Worm (Caenorhabditis elegans) whole organism, L4 larva: ENCODE results near the gene Y39A1A.27.

Experiments
- F49E8.2 ChIP-seq: sonication (generic microtip); optimal IDR thresholded peaks from 2 replicates; lab custom pipeline; 2016; ENCODE audit warnings: missing compliant biosample characterization, mild to moderate bottlenecking, missing genetic modification characterization, borderline replicate concordance
- aly-2 ChIP-seq: sonication (generic microtip); optimal IDR thresholded peaks from 2 replicates; lab custom pipeline; 2018; ENCODE audit warnings: missing biosample characterization, missing genetic modification characterization
- daf-16 ChIP-seq, 3 experiments: sonication (generic microtip); optimal IDR thresholded peaks; 2 replicates each; lab custom pipeline; 2016 to 2017; ENCODE audit warnings: missing genetic modification characterization in 3 of 3, missing genetic modification reagents in 3 of 3, mild to moderate bottlenecking in 2 of 3, missing compliant biosample characterization in 2 of 3, missing biosample characterization in 1 of 3, moderate library complexity in 1 of 3
- dmd-6 ChIP-seq: fragments of 200-800 bp; sonication (Bioruptor generic); IDR thresholded peaks from 2 replicates; pipeline ENCODE4 v1.3.6; 2022; ENCODE audit warnings: missing genetic modification reagents, missing genetic modification characterization, missing compliant biosample characterization
- fkh-10 ChIP-seq: fragments of 150-350 bp; optimal IDR thresholded peaks from 2 replicates; lab custom pipeline; 2014; ENCODE audit warnings: missing biosample characterization, missing genetic modification reagents, missing genetic modification characterization
- lsy-2 ChIP-seq, 2 experiments: fragments of 150-350 bp in 1 of 2; sonication (generic microtip) in 1 of 2; optimal IDR thresholded peaks; 2 replicates each; lab custom pipeline; 2014 to 2017; ENCODE audit warnings: missing biosample characterization in 2 of 2, missing genetic modification characterization in 2 of 2
- nhr-28 ChIP-seq: fragments of 150-350 bp; optimal IDR thresholded peaks from 2 replicates; lab custom pipeline; 2014; ENCODE audit warnings: missing biosample characterization, missing genetic modification characterization
- nhr-77 ChIP-seq: fragments of 150-350 bp; optimal IDR thresholded peaks from 2 replicates; lab custom pipeline; 2014; ENCODE audit warnings: missing biosample characterization, missing genetic modification characterization
- pqm-1 ChIP-seq: sonication (generic microtip); optimal IDR thresholded peaks from 2 replicates; lab custom pipeline; 2017; ENCODE audit warnings: missing biosample characterization, missing genetic modification characterization
- skn-1 ChIP-seq: fragments of 150-350 bp; optimal IDR thresholded peaks from 2 replicates; lab custom pipeline; 2014; ENCODE audit warnings: missing biosample characterization, missing genetic modification characterization
- unc-62 ChIP-seq, 3 experiments: fragments of 150-350 bp in 1 of 3; sonication (generic microtip); optimal IDR thresholded peaks in 2 of 3; peaks in 1 of 3; 1 replicate in 1 of 3; 2 replicates in 2 of 3; lab custom pipeline; 2014 to 2017; ENCODE audit warnings: missing biosample characterization in 3 of 3, missing genetic modification characterization in 3 of 3, missing genetic modification reagents in 3 of 3, missing genotype in 1 of 3
- ztf-11 ChIP-seq: fragments of 150-350 bp; optimal IDR thresholded peaks from 2 replicates; lab custom pipeline; 2014; ENCODE audit warnings: missing biosample characterization, missing genetic modification characterization

ce11 chrIII:10678971-10679370, 40.2 kb downstream of the Y39A1A.27 start, which contains the start of gene Y39A1A.16:
- TF ChIP-seq unc-62 (GFP tag; optimal IDR thresholded peaks at IDR 0.05 in 1 of 2; lab: Kevin White, UChicago), result no peak
- TF ChIP-seq unc-62 (tag; optimal IDR thresholded peaks at IDR 0.05; lab: Kevin White, UChicago), result no peak
- TF ChIP-seq lsy-2 (tag; optimal IDR thresholded peaks at IDR 0.05; lab: Kevin White, UChicago), result no peak
- no peak for TF ChIP-seq pqm-1
- no peak for TF ChIP-seq F49E8.2 (tag; lab: Kevin White, UChicago)
- TF ChIP-seq daf-16 (GFP tag; optimal IDR thresholded peaks at IDR 0.05; lab: Kevin White, UChicago), result no peak
- TF ChIP-seq daf-16 (tag; optimal IDR thresholded peaks at IDR 0.05; lab: Kevin White, UChicago), result no peak
- no peak for TF ChIP-seq nhr-28 (tag; lab: Kevin White, UChicago)
- no peak for TF ChIP-seq fkh-10 (GFP tag; lab: Kevin White, UChicago)
- no peak for TF ChIP-seq dmd-6 (GFP tag; lab: Robert Waterston, UW)
- no peak for TF ChIP-seq skn-1 (tag; lab: Kevin White, UChicago)
- TF ChIP-seq aly-2, result no peak
- TF ChIP-seq ztf-11 (tag; lab: Kevin White, UChicago), result no peak
- TF ChIP-seq nhr-77 (tag; lab: Kevin White, UChicago), result no peak
